Worm (Caenorhabditis elegans): ENCODE data around the gene ppm-1.A.
A peak's percentile ranks its signal among the peaks of the same experiment; 100 is the strongest.

Gene ppm-1.A

ce11 chrV:10536095-10536691, at the start of gene ppm-1.A:
Gene ppm-1.A, minus strand, starts transcription at chrV:10536388.
- no peak for TF ChIP-seq ZK546.5 (tag; optimal IDR thresholded peaks at IDR 0.05)
- TF ChIP-seq fos-1 (tag; optimal IDR thresholded peaks at IDR 0.05): peak; percentile 0
- peak; percentile 1 for TF ChIP-seq sma-3 (GFP tag; optimal IDR thresholded peaks at IDR 0.05)
- no peak for TF ChIP-seq unc-62 (GFP tag; optimal IDR thresholded peaks at IDR 0.05)
- TF ChIP-seq ama-1 (optimal IDR thresholded peaks at IDR 0.05): peak; percentile 14
- TF ChIP-seq lsy-2 (tag; optimal IDR thresholded peaks at IDR 0.05): peak in 1 of 2 experiments; percentile 1
- peak; percentile 10 for TF ChIP-seq lin-11 (tag; optimal IDR thresholded peaks at IDR 0.05)
- TF ChIP-seq egl-27 (tag; optimal IDR thresholded peaks at IDR 0.05): no peak
- TF ChIP-seq nhr-129 (tag; optimal IDR thresholded peaks at IDR 0.05): peak; percentile 46
- TF ChIP-seq ztf-1 (GFP tag; conservative IDR thresholded peaks at IDR 0.05): no peak
- TF ChIP-seq skn-1 (tag; optimal IDR thresholded peaks at IDR 0.05): no peak
- no peak for TF ChIP-seq alr-1 (tag; optimal IDR thresholded peaks at IDR 0.05)
- TF ChIP-seq gmeb-1 (tag; optimal IDR thresholded peaks at IDR 0.05): peak; percentile 52
- TF ChIP-seq blmp-1 (tag; optimal IDR thresholded peaks at IDR 0.05; ENCODE audit: insufficient read depth): peak; percentile 33
- no peak for TF ChIP-seq snpc-4 (tag; optimal IDR thresholded peaks at IDR 0.05)
- TF ChIP-seq nhr-23 (tag; optimal IDR thresholded peaks at IDR 0.05): no peak
- peak; percentile 1 for TF ChIP-seq sma-9 (GFP tag; optimal IDR thresholded peaks at IDR 0.05)
- TF ChIP-seq sma-9 (tag; optimal IDR thresholded peaks at IDR 0.05): no peak
- TF ChIP-seq crh-2 (tag; optimal IDR thresholded peaks at IDR 0.05): peak; percentile 42
- TF ChIP-seq nhr-25 (tag; optimal IDR thresholded peaks at IDR 0.05): peak; percentile 39
- TF ChIP-seq ceh-16 (tag; optimal IDR thresholded peaks at IDR 0.05): no peak

DNA sequence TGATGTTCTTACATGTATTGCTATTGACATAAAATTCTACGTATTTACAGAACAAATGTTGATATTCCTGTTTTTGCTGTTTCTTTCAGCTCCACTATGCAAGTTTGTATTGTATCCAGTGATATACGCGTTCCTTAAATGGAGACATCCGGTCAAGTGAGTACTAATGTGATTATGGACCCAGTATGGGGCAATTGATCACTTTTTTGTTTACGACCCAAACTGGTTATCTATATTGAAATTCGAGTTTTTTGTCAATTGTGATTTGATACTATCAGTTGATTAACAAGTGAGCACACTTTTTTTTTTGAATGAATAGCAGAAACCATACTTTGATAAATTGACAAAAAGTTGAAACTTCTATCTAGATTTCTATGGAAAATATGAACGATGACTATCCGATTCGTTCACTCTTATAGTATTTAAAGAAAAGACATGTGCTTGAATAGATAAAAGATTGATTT, 45.7 kb upstream of the ppm-1.A start, which contains the start of gene T21C9.6:
T21C9.6 (plus strand) TSS at position 51 of the 464 bp plus-strand sequence.
- TF ChIP-seq fos-1 (tag; optimal IDR thresholded peaks at IDR 0.05): peak; percentile 30
- no peak for TF ChIP-seq ceh-82 (tag; optimal IDR thresholded peaks at IDR 0.05)
- no peak for TF ChIP-seq ztf-1 (GFP tag; conservative IDR thresholded peaks at IDR 0.05)
- TF ChIP-seq R02D3.7 (tag; optimal IDR thresholded peaks at IDR 0.05): no peak

ce11 chrV:10580638-10581037, 44.5 kb upstream of the ppm-1.A start:
- TF ChIP-seq nhr-21 (tag; optimal IDR thresholded peaks at IDR 0.05) (no peak), ceh-16 (tag; optimal IDR thresholded peaks at IDR 0.05) (no peak), fos-1 (tag; optimal IDR thresholded peaks at IDR 0.05) (peak; percentile 83), skn-1 (tag; optimal IDR thresholded peaks at IDR 0.05) (peak; percentile 46), nhr-12 (tag; optimal IDR thresholded peaks at IDR 0.05) (no peak), gmeb-1 (tag; optimal IDR thresholded peaks at IDR 0.05) (peak; percentile 5), sma-9 (GFP tag; optimal IDR thresholded peaks at IDR 0.05) (peak; percentile 32), sma-9 (tag; optimal IDR thresholded peaks at IDR 0.05) (no peak), crh-2 (tag; optimal IDR thresholded peaks at IDR 0.05) (peak; percentile 23), Y55F3AM.14 (GFP tag; optimal IDR thresholded peaks at IDR 0.05) (no peak), dmd-4 (tag; optimal IDR thresholded peaks at IDR 0.05) (no peak), nhr-129 (tag; optimal IDR thresholded peaks at IDR 0.05) (no peak), unc-62 (GFP tag; optimal IDR thresholded peaks at IDR 0.05) (no peak), lin-39 (tag; optimal IDR thresholded peaks at IDR 0.05) (no peak), nhr-25 (tag; optimal IDR thresholded peaks at IDR 0.05) (no peak)

- TF ChIP-seq C34F6.9 (tag; optimal IDR thresholded peaks at IDR 0.05) (peak; percentile 90), ama-1 (optimal IDR thresholded peaks at IDR 0.05) (no peak), ceh-16 (tag; optimal IDR thresholded peaks at IDR 0.05) (no peak), ztf-1 (GFP tag; conservative IDR thresholded peaks at IDR 0.05) (no peak), elt-3 (tag; optimal IDR thresholded peaks at IDR 0.05) (no peak), nhr-12 (tag; optimal IDR thresholded peaks at IDR 0.05) (no peak), nhr-6 (tag; optimal IDR thresholded peaks at IDR 0.05) (no peak), mbf-1 (tag; optimal IDR thresholded peaks at IDR 0.05) (no peak), nhr-23 (tag; optimal IDR thresholded peaks at IDR 0.05) (no peak), Y55F3AM.14 (GFP tag; optimal IDR thresholded peaks at IDR 0.05) (no peak), snpc-4 (tag; optimal IDR thresholded peaks at IDR 0.05) (peak; percentile 49), mab-5 (tag; optimal IDR thresholded peaks at IDR 0.05) (peak; percentile 72), fos-1 (tag; optimal IDR thresholded peaks at IDR 0.05) (peak; percentile 29), dmd-4 (tag; optimal IDR thresholded peaks at IDR 0.05) (no peak), crh-2 (tag; optimal IDR thresholded peaks at IDR 0.05) (peak; percentile 59), R02D3.7 (tag; optimal IDR thresholded peaks at IDR 0.05) (peak; percentile 2), ceh-82 (tag; optimal IDR thresholded peaks at IDR 0.05) (no peak), nhr-237 (tag; optimal IDR thresholded peaks at IDR 0.05) (no peak), unc-62 (GFP tag; optimal IDR thresholded peaks at IDR 0.05) (no peak), alr-1 (tag; optimal IDR thresholded peaks at IDR 0.05) (no peak), lin-13 (GFP tag; optimal IDR thresholded peaks at IDR 0.05) (peak; percentile 50), blmp-1 (tag; optimal IDR thresholded peaks at IDR 0.05; ENCODE audit: insufficient read depth) (peak; percentile 17), nhr-77 (tag; optimal IDR thresholded peaks at IDR 0.05) (no peak), egl-27 (tag; optimal IDR thresholded peaks at IDR 0.05) (peak; percentile 79), nhr-129 (tag; optimal IDR thresholded peaks at IDR 0.05) (peak; percentile 51), F13H6.1 (tag; optimal IDR thresholded peaks at IDR 0.05) (peak; percentile 79), unc-55 (GFP tag; optimal IDR thresholded peaks at IDR 0.05) (peak; percentile 89), gmeb-1 (tag; optimal IDR thresholded peaks at IDR 0.05) (peak; percentile 85), nhr-25 (tag; optimal IDR thresholded peaks at IDR 0.05) (no peak), lin-11 (tag; optimal IDR thresholded peaks at IDR 0.05) (peak; percentile 56), elt-1 (tag; optimal IDR thresholded peaks at IDR 0.05) (no peak), nhr-11 (tag; optimal IDR thresholded peaks at IDR 0.05) (no peak), nhr-21 (tag; optimal IDR thresholded peaks at IDR 0.05) (peak; percentile 61), ztf-4 (tag; optimal IDR thresholded peaks at IDR 0.05) (no peak), skn-1 (tag; optimal IDR thresholded peaks at IDR 0.05) (no peak), lin-39 (tag; optimal IDR thresholded peaks at IDR 0.05) (no peak), sma-9 (GFP tag; optimal IDR thresholded peaks at IDR 0.05) (peak; percentile 85), sma-9 (tag; optimal IDR thresholded peaks at IDR 0.05) (no peak)
Observed at ce11 chrV:10578938-10579337, 42.8 kb upstream of the ppm-1.A start, which contains the start of the genes erh-1 and lpd-9. Gene erh-1, minus strand, starts transcription at chrV:10579141. Gene lpd-9, plus strand, starts transcription at chrV:10579305.

Measured in whole organism, L2 larva.